Worm (Caenorhabditis elegans): Measurements from ENCODE around the gene btb-20.
A peak's percentile ranks its signal among the peaks of the same experiment; 100 is the strongest.

The btb-20 gene

DNA sequence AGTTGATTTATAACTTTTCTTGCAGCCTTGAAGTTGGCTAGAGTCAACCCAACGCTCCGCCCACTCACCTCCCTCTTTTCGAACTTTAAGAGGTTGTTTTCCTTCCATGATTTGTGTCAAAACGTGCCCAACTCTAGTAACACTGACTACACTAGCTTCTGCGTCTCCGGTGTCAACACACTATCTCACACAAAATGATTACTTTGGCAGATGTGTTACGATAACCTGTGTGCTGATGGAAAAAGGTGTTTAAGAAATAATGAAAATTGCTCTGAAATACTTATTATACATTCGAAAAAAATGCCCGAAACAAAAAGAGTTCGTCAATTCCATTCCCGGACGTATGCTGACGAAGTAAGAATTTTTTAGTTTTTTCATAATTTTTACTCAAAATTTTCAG, 20.3 kb downstream of the btb-20 start, which contains the start of gene K10H10.6:
Gene K10H10.6 (plus strand): TSS at position 301 of the 400 bp plus-strand sequence.
- TF ChIP-seq nhr-25 (tag; optimal IDR thresholded peaks at IDR 0.05) = no peak
- no peak for TF ChIP-seq fos-1 (tag; optimal IDR thresholded peaks at IDR 0.05)
- TF ChIP-seq nfya-1 (tag; optimal IDR thresholded peaks at IDR 0.05; ENCODE audit: insufficient read depth) = no peak
- TF ChIP-seq elt-2 (tag; optimal IDR thresholded peaks at IDR 0.05) = no peak
- TF ChIP-seq aly-2 (tag; optimal IDR thresholded peaks at IDR 0.05) = no peak
- no peak for TF ChIP-seq ztf-11 (tag; optimal IDR thresholded peaks at IDR 0.05)
- no peak for TF ChIP-seq elt-1 (tag; optimal IDR thresholded peaks at IDR 0.05)
- no peak for TF ChIP-seq nhr-23 (tag; optimal IDR thresholded peaks at IDR 0.05)
- no peak for TF ChIP-seq ztf-4 (tag; optimal IDR thresholded peaks at IDR 0.05)

ce11 chrII:14501447-14501846, 21.9 kb downstream of the btb-20 start, which contains the start of gene K10H10.5:
K10H10.5 (plus strand) TSS chrII:14501747.
- no peak for TF ChIP-seq nhr-67 (tag; optimal IDR thresholded peaks at IDR 0.05)
- no peak for TF ChIP-seq nhr-12 (tag; optimal IDR thresholded peaks at IDR 0.05)
- no peak for TF ChIP-seq lin-39 (tag; optimal IDR thresholded peaks at IDR 0.05)
- no peak for TF ChIP-seq sea-2 (GFP tag; optimal IDR thresholded peaks at IDR 0.05)
- TF ChIP-seq elt-3 (tag; optimal IDR thresholded peaks at IDR 0.05) = no peak
- no peak for TF ChIP-seq snpc-4 (tag; optimal IDR thresholded peaks at IDR 0.05)
- no peak for TF ChIP-seq mml-1 (tag; optimal IDR thresholded peaks at IDR 0.05)
- TF ChIP-seq nhr-23 (tag; optimal IDR thresholded peaks at IDR 0.05) = no peak
- no peak for TF ChIP-seq elt-1 (tag; optimal IDR thresholded peaks at IDR 0.05)
- no peak for TF ChIP-seq nhr-11 (tag; optimal IDR thresholded peaks at IDR 0.05)
- no peak for TF ChIP-seq daf-12 (tag; optimal IDR thresholded peaks at IDR 0.05)
- no peak for TF ChIP-seq unc-39 (tag; optimal IDR thresholded peaks at IDR 0.05)
- no peak for TF ChIP-seq nhr-77 (tag; optimal IDR thresholded peaks at IDR 0.05)
- TF ChIP-seq skn-1 (tag; optimal IDR thresholded peaks at IDR 0.05) = no peak
- no peak for TF ChIP-seq R02D3.7 (tag; optimal IDR thresholded peaks at IDR 0.05)
- TF ChIP-seq nfya-1 (tag; optimal IDR thresholded peaks at IDR 0.05; ENCODE audit: insufficient read depth) = no peak
- no peak for TF ChIP-seq nhr-28 (tag; optimal IDR thresholded peaks at IDR 0.05)

- TF ChIP-seq jun-1 (tag; optimal IDR thresholded peaks at IDR 0.05) (no peak), nfya-1 (tag; optimal IDR thresholded peaks at IDR 0.05; ENCODE audit: insufficient read depth) (no peak), nhr-11 (tag; optimal IDR thresholded peaks at IDR 0.05) (no peak), mdl-1 (tag; optimal IDR thresholded peaks at IDR 0.05) (no peak), nhr-76 (tag; optimal IDR thresholded peaks at IDR 0.05) (no peak), sea-2 (GFP tag; optimal IDR thresholded peaks at IDR 0.05) (no peak), unc-62 (GFP tag; optimal IDR thresholded peaks at IDR 0.05) (no peak), lin-39 (tag; optimal IDR thresholded peaks at IDR 0.05) (no peak), nhr-237 (tag; optimal IDR thresholded peaks at IDR 0.05) (no peak)
These were observed 23.2 kb downstream of the btb-20 start, which contains the start of gene K10H10.4 for ce11 chrII:14500122-14500521. K10H10.4 (plus strand) TSS chrII:14500422.

ce11 chrII:14497848-14498247, 25.5 kb downstream of the btb-20 start, which contains the start of gene dhs-8:
dhs-8 (plus strand) TSS chrII:14498026.
- TF ChIP-seq nhr-43 (tag; optimal IDR thresholded peaks at IDR 0.05; ENCODE audit: poor library complexity, severe bottlenecking) (peak; percentile 15), pqm-1 (tag; optimal IDR thresholded peaks at IDR 0.05) (no peak)

DNA sequence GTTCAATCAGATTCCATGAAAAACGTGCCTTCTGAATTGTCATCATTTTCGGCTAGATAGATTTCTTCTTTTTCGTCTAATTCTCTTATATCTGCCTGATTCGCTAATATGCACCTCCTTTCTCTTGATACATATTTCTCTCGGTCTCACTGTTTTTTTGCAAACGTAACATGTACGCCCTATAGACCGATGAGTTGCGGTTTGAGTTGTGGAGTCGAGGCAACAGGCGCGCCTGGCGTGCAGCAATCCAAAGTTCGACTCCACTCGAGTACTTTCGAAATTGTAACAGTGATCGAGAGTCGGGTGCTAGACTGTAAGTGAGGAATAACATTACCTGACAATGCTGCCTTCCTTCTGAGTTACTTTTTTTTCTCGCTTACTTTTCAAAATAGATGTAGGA, 26.5 kb downstream of the btb-20 start:
- TF ChIP-seq hmg-11 (tag; optimal IDR thresholded peaks at IDR 0.05) (peak; percentile 88), fos-1 (tag; optimal IDR thresholded peaks at IDR 0.05) (peak; percentile 23), pqm-1 (tag; optimal IDR thresholded peaks at IDR 0.05) (peak; percentile 46), ceh-28 (tag; optimal IDR thresholded peaks at IDR 0.05) (peak; percentile 9), nhr-237 (tag; optimal IDR thresholded peaks at IDR 0.05) (no peak), egl-5 (tag; optimal IDR thresholded peaks at IDR 0.05) (no peak), egl-27 (tag; optimal IDR thresholded peaks at IDR 0.05) (peak; percentile 77), mdl-1 (tag; optimal IDR thresholded peaks at IDR 0.05) (no peak), skn-1 (tag; optimal IDR thresholded peaks at IDR 0.05) (peak; percentile 86), pha-4 (tag; optimal IDR thresholded peaks at IDR 0.05) (peak; percentile 87), nhr-77 (tag; optimal IDR thresholded peaks at IDR 0.05) (peak; percentile 84), elt-3 (tag; optimal IDR thresholded peaks at IDR 0.05) (peak in 1 of 3 experiments; percentile 55), zag-1 (tag; optimal IDR thresholded peaks at IDR 0.05) (no peak), ztf-11 (tag; optimal IDR thresholded peaks at IDR 0.05) (peak; percentile 34), nhr-12 (tag; optimal IDR thresholded peaks at IDR 0.05) (no peak), ceh-9 (tag; optimal IDR thresholded peaks at IDR 0.05) (no peak), nhr-43 (tag; optimal IDR thresholded peaks at IDR 0.05; ENCODE audit: poor library complexity, severe bottlenecking) (peak; percentile 90), lin-15B (tag; optimal IDR thresholded peaks at IDR 0.05) (peak; percentile 9), jun-1 (tag; optimal IDR thresholded peaks at IDR 0.05) (peak; percentile 56), nhr-23 (tag; optimal IDR thresholded peaks at IDR 0.05) (peak; percentile 64), elt-2 (tag; optimal IDR thresholded peaks at IDR 0.05) (peak; percentile 64), lin-39 (tag; optimal IDR thresholded peaks at IDR 0.05) (peak; percentile 88), snpc-4 (tag; optimal IDR thresholded peaks at IDR 0.05) (peak; percentile 84), elt-1 (tag; optimal IDR thresholded peaks at IDR 0.05) (peak; percentile 17), lsy-12 (tag; optimal IDR thresholded peaks at IDR 0.05) (peak; percentile 83), unc-62 (GFP tag; optimal IDR thresholded peaks at IDR 0.05) (peak; percentile 44), R02D3.7 (tag; optimal IDR thresholded peaks at IDR 0.05) (peak; percentile 44), tbx-2 (tag; optimal IDR thresholded peaks at IDR 0.05) (peak; percentile 76), ama-1 (optimal IDR thresholded peaks at IDR 0.05) (peak; percentile 66), nhr-25 (tag; optimal IDR thresholded peaks at IDR 0.05) (peak; percentile 88), nfya-1 (tag; optimal IDR thresholded peaks at IDR 0.05; ENCODE audit: insufficient read depth) (peak; percentile 72), ztf-4 (tag; optimal IDR thresholded peaks at IDR 0.05) (no peak)

Data from whole organism, L3 larva.